Fruit fly (Drosophila melanogaster): ENCODE results near the gene CG3062.

Gene CG3062

dm6 chrX:4678913-4679812 lies 34.5 kb upstream of the CG3062 start, which contains the start of gene fzr (continued):
- no peak for TF ChIP-seq hb (GFP tag; IDR thresholded peaks at IDR 0.05; ENCODE audit: partially characterized antibody)
- TF ChIP-seq Jarid2 (GFP tag; optimal IDR thresholded peaks at IDR 0.05) = peak; percentile 73
- TF ChIP-seq cg (GFP tag; optimal IDR thresholded peaks at IDR 0.05) = peak; percentile 48
- TF ChIP-seq CG17568 (GFP tag; optimal IDR thresholded peaks at IDR 0.05) = peak; percentile 15
- TF ChIP-seq Aef1 (GFP tag; IDR thresholded peaks at IDR 0.05) = peak; percentile 35; the same call in 1 of the 3 replicates
- peak; percentile 12; the same call in 1 of the 2 replicates for TF ChIP-seq E2f2 (GFP tag; IDR thresholded peaks at IDR 0.05)
- TF ChIP-seq sens (GFP tag) = peak; percentile 24
- no peak for TF ChIP-seq CG11504 (tag; optimal IDR thresholded peaks at IDR 0.05)
- TF ChIP-seq CG14860 (GFP tag; IDR thresholded peaks at IDR 0.05; ENCODE audit: partially characterized antibody) = no peak
- TF ChIP-seq Neu2 (GFP tag; optimal IDR thresholded peaks at IDR 0.05; ENCODE audit: borderline replicate concordance) = no peak
- TF ChIP-seq CG9437 (GFP tag; optimal IDR thresholded peaks at IDR 0.05) = peak; percentile 85
- no peak for TF ChIP-seq CG9876 (GFP tag; optimal IDR thresholded peaks at IDR 0.05)
- no peak for TF ChIP-seq Fer3 (tag; optimal IDR thresholded peaks at IDR 0.05)
- TF ChIP-seq CG9609 (GFP tag; optimal IDR thresholded peaks at IDR 0.05) = no peak
- TF ChIP-seq Drgx (GFP tag; IDR thresholded peaks at IDR 0.05) = peak; percentile 30; the same call in 1 of the 2 replicates
- TF ChIP-seq D (optimal IDR thresholded peaks at IDR 0.05) = peak; percentile 62
- TF ChIP-seq D (GFP tag; optimal IDR thresholded peaks at IDR 0.05) = no peak
- TF ChIP-seq CG16779 (GFP tag; IDR thresholded peaks at IDR 0.05) = 0 out of 2 replicates have a peak, but pooled peaks have one; percentile 14
- no peak for TF ChIP-seq CG4707 (GFP tag; optimal IDR thresholded peaks at IDR 0.05)
- peak; percentile 33 for TF ChIP-seq Lhr (GFP tag; optimal IDR thresholded peaks at IDR 0.05)
- TF ChIP-seq trem (tag; optimal IDR thresholded peaks at IDR 0.05) = peak; percentile 29
- TF ChIP-seq otp (GFP tag; IDR thresholded peaks at IDR 0.05) = no peak
- TF ChIP-seq sqz (GFP tag; optimal IDR thresholded peaks at IDR 0.05) = peak; percentile 46
- TF ChIP-seq Mrtf (GFP tag; IDR thresholded peaks at IDR 0.05) = no peak
- no peak; the same call in 1 of the 2 replicates for TF ChIP-seq Xrp1 (GFP tag; IDR thresholded peaks at IDR 0.05)
- TF ChIP-seq stwl (tag; optimal IDR thresholded peaks at IDR 0.05) = peak; percentile 19
- TF ChIP-seq Meics (GFP tag; optimal IDR thresholded peaks at IDR 0.05) = no peak
- TF ChIP-seq sob (GFP tag; IDR thresholded peaks at IDR 0.05) = 0 out of 2 replicates have a peak, but pooled peaks have one; percentile 5
- no peak for TF ChIP-seq ham (GFP tag; IDR thresholded peaks at IDR 0.05)
- TF ChIP-seq BEAF-32 (GFP tag; optimal IDR thresholded peaks at IDR 0.05) = peak; percentile 32
- no peak for TF ChIP-seq CHES-1-like (GFP tag; optimal IDR thresholded peaks at IDR 0.05)
- TF ChIP-seq CG34422 (GFP tag; IDR thresholded peaks at IDR 0.05) = 0 out of 3 replicates have a peak, but pooled peaks have one; percentile 14
- TF ChIP-seq mam (GFP tag; optimal IDR thresholded peaks at IDR 0.05) = no peak
- TF ChIP-seq Trl (optimal IDR thresholded peaks at IDR 0.05) = peak; percentile 72 to 74
- no peak for TF ChIP-seq Trl (GFP tag; optimal IDR thresholded peaks at IDR 0.05)
- no peak for TF ChIP-seq CG7987 (GFP tag; optimal IDR thresholded peaks at IDR 0.05)
- TF ChIP-seq CG8924 (tag; optimal IDR thresholded peaks at IDR 0.05) = no peak
- 0 out of 2 replicates have a peak, but pooled peaks have one; percentile 12 for TF ChIP-seq ranshi (GFP tag; IDR thresholded peaks at IDR 0.05)
- no peak for TF ChIP-seq CG6813 (GFP tag; optimal IDR thresholded peaks at IDR 0.05)
- no peak for TF ChIP-seq eve (GFP tag; optimal IDR thresholded peaks at IDR 0.05)
- TF ChIP-seq slp2 (GFP tag; optimal IDR thresholded peaks at IDR 0.05) = no peak
- no peak for TF ChIP-seq ems (GFP tag; optimal IDR thresholded peaks at IDR 0.05)
- TF ChIP-seq CG12236 (GFP tag; optimal IDR thresholded peaks at IDR 0.05) = no peak
- TF ChIP-seq CG7357 (GFP tag; IDR thresholded peaks at IDR 0.05) = no peak
- peak; percentile 69 for TF ChIP-seq CG1832 (GFP tag; optimal IDR thresholded peaks at IDR 0.05)
- no peak for TF ChIP-seq zfh1 (GFP tag; IDR thresholded peaks at IDR 0.05)
- peak; percentile 42 for TF ChIP-seq MESR4 (GFP tag; optimal IDR thresholded peaks at IDR 0.05)
- TF ChIP-seq kni (GFP tag; optimal IDR thresholded peaks at IDR 0.05) = peak; percentile 35
- TF ChIP-seq CG12219 (GFP tag; optimal IDR thresholded peaks at IDR 0.05) = no peak

Measured in whole organism, embryonic.